Worm (Caenorhabditis elegans): ENCODE results near the gene ceh-41.

ce11 chrX:1870991-1871390 is 22.5 kb upstream of the ceh-41 start:
- TF ChIP-seq nhr-76 (tag; optimal IDR thresholded peaks at IDR 0.05): no peak
- peak; percentile 11 for TF ChIP-seq pha-4 (tag; optimal IDR thresholded peaks at IDR 0.05)
- no peak for TF ChIP-seq nhr-28 (tag; optimal IDR thresholded peaks at IDR 0.05)
- no peak for TF ChIP-seq blmp-1 (tag; optimal IDR thresholded peaks at IDR 0.05)
- TF ChIP-seq ham-2 (GFP tag; optimal IDR thresholded peaks at IDR 0.05): no peak
- no peak for TF ChIP-seq nhr-2 (tag; optimal IDR thresholded peaks at IDR 0.05)
- no peak for TF ChIP-seq sptf-1 (tag; optimal IDR thresholded peaks at IDR 0.05)
- no peak for TF ChIP-seq zip-8 (tag; optimal IDR thresholded peaks at IDR 0.05)
- TF ChIP-seq bed-3 (GFP tag; optimal IDR thresholded peaks at IDR 0.05): no peak
- no peak for TF ChIP-seq drap-1 (GFP tag; optimal IDR thresholded peaks at IDR 0.05)
- no peak for TF ChIP-seq lin-13 (tag; optimal IDR thresholded peaks at IDR 0.05)
- TF ChIP-seq unc-62 (GFP tag; optimal IDR thresholded peaks at IDR 0.05): no peak
- TF ChIP-seq elt-1 (tag; optimal IDR thresholded peaks at IDR 0.05; ENCODE audit: borderline replicate concordance, insufficient read depth): no peak

Measured in whole organism, mixed stage, embryonic.